Fruit fly (Drosophila melanogaster): Measurements from ENCODE around the gene isoQC.

DNA sequence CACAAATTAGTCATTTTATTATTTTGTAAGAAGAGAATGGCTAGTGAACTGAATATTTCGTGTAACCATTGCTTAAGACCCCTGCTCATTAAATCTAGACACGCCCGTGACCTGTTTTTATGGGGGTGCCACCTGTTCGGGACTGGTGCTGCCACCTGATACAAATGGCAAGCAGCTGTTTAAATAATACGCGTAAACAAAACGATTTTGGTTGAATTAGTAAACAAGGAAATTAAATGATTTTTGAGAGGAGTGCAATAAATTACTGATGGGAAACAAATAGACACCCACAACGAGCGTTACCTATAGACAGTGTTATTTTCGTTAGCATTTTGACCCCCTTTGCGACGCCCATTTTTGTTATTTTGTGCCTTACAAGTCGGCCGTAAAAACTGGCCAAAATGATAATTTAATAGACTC lies 533 bp downstream of the isoQC start:
- peak; percentile 86 for TF ChIP-seq psq (GFP tag; optimal IDR thresholded peaks at IDR 0.05)
- no peak for TF ChIP-seq Dif (GFP tag; optimal IDR thresholded peaks at IDR 0.05; ENCODE audit: partially characterized antibody)
- no peak for TF ChIP-seq pan (optimal IDR thresholded peaks at IDR 0.05)
- TF ChIP-seq Hr83 (GFP tag; optimal IDR thresholded peaks at IDR 0.05; ENCODE audit: poor library complexity, severe bottlenecking) = peak; percentile 99
- peak; percentile 82 for TF ChIP-seq GATAd (GFP tag; optimal IDR thresholded peaks at IDR 0.05)
- peak; percentile 71 for TF ChIP-seq sage (GFP tag; optimal IDR thresholded peaks at IDR 0.05)
- TF ChIP-seq lola (GFP tag; optimal IDR thresholded peaks at IDR 0.05) = no peak
- peak; percentile 85 for TF ChIP-seq ey (GFP tag; optimal IDR thresholded peaks at IDR 0.05)
- peak; percentile 56 for TF ChIP-seq jim (GFP tag; optimal IDR thresholded peaks at IDR 0.05)
- TF ChIP-seq brk (GFP tag; optimal IDR thresholded peaks at IDR 0.05) = peak; percentile 88

Data from whole organism, wandering third instar larva.